Worm (Caenorhabditis elegans) whole organism, early embryonic: ENCODE data around the gene T15B12.2.

Source experiments
- B0310.2 ChIP-seq: sonication (generic microtip); optimal IDR thresholded peaks from 2 replicates; lab custom pipeline; 2016; ENCODE audit warnings: mild to moderate bottlenecking, missing genetic modification characterization, missing compliant biosample characterization
- F13C5.2 ChIP-seq: sonication (generic microtip); optimal IDR thresholded peaks from 2 replicates; lab custom pipeline; 2017; ENCODE audit warnings: mild to moderate bottlenecking, missing genetic modification characterization, inconsistent platforms, missing compliant biosample characterization
- aly-1 ChIP-seq: sonication (generic microtip); optimal IDR thresholded peaks from 2 replicates; lab custom pipeline; 2016; ENCODE audit warnings: missing genetic modification characterization, missing compliant biosample characterization
- ama-1 ChIP-seq: fragments of 150-350 bp; optimal IDR thresholded peaks from 2 replicates; lab custom pipeline; 2014
- ceh-13 ChIP-seq: fragments of 200-800 bp; sonication (Bioruptor generic); optimal IDR thresholded peaks from 2 replicates; lab custom pipeline; 2018; ENCODE audit warnings: mild to moderate bottlenecking, missing genetic modification characterization, missing compliant biosample characterization
- ceh-36 ChIP-seq: sonication (generic microtip); optimal IDR thresholded peaks from 2 replicates; lab custom pipeline; 2016; ENCODE audit warnings: missing genetic modification characterization, inconsistent platforms, missing compliant biosample characterization
- ets-7 ChIP-seq: sonication (generic microtip); optimal IDR thresholded peaks from 2 replicates; lab custom pipeline; 2016; ENCODE audit warnings: missing genotype, missing genetic modification characterization, missing compliant biosample characterization
- flt-1 ChIP-seq: fragments of 200-800 bp; sonication (Bioruptor generic); IDR thresholded peaks from 2 replicates; pipeline ENCODE4 v1.3.6; 2022; ENCODE audit warnings: missing genetic modification characterization, missing compliant biosample characterization
- hmbx-1 ChIP-seq: sonication (generic microtip); optimal IDR thresholded peaks from 2 replicates; lab custom pipeline; 2016; ENCODE audit warnings: mild to moderate bottlenecking, missing genetic modification characterization, missing compliant biosample characterization
- hmg-4 ChIP-seq: fragments of 200-800 bp; sonication (Bioruptor generic); optimal IDR thresholded peaks from 2 replicates; lab custom pipeline; 2018; ENCODE audit warnings: mild to moderate bottlenecking, missing genetic modification characterization, missing compliant biosample characterization
- hnd-1 ChIP-seq: sonication (generic microtip); optimal IDR thresholded peaks from 2 replicates; lab custom pipeline; 2016; ENCODE audit warnings: missing genetic modification characterization, missing compliant biosample characterization
- pes-1 ChIP-seq: fragments of 200-800 bp; sonication (Bioruptor generic); IDR thresholded peaks from 2 replicates; pipeline ENCODE4 v1.3.6; 2022; ENCODE audit warnings: missing genetic modification reagents, missing genetic modification characterization, missing compliant biosample characterization
- scrt-1 ChIP-seq: fragments of 200-800 bp; sonication (Bioruptor generic); IDR thresholded peaks from 2 replicates; pipeline ENCODE4 v1.3.6; 2022; ENCODE audit warnings: missing genetic modification characterization, missing compliant biosample characterization
- sea-1 ChIP-seq: fragments of 200-800 bp; sonication (Bioruptor generic); conservative IDR thresholded peaks from 2 replicates; pipeline ENCODE4 v1.3.6; 2022; ENCODE audit warnings: missing genetic modification characterization, missing compliant biosample characterization
- tbx-11 ChIP-seq: fragments of 200-800 bp; sonication (Bioruptor generic); IDR thresholded peaks from 2 replicates; pipeline ENCODE4 v1.3.6; 2022; ENCODE audit warnings: missing genetic modification characterization, missing compliant biosample characterization
- tbx-37 ChIP-seq: fragments of 200-800 bp; sonication (Bioruptor generic); conservative IDR thresholded peaks from 2 replicates; pipeline ENCODE4 v1.3.6; 2022; ENCODE audit warnings: missing genetic modification reagents, missing genetic modification characterization, missing compliant biosample characterization
- tra-4 ChIP-seq: sonication (generic microtip); optimal IDR thresholded peaks from 2 replicates; lab custom pipeline; 2017; ENCODE audit warnings: missing genetic modification characterization, missing compliant biosample characterization

T15B12.2 gene

DNA sequence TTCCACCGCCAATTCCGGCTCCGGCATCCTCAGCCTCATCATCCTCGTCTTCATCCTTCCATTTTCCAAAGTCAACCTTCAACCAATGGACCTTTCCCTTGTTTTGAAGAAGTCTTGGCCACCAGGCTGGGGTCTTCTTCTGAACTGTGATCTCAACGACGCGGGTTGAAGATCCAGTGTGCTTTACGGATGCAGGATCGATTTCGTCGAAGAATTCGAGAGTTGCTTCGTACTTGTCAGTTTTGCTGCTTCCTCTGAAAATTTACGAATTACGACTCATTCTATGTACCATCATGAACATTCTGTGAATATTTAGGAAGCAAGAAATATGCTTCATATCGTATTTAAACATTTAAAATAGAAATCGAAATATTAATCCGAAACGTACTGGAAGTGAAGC, 27.4 kb downstream of the T15B12.2 start:
- TF ChIP-seq aly-1 (tag; lab: Kevin White, UChicago) (no peak), tra-4 (tag; lab: Kevin White, UChicago) (no peak), ets-7 (tag; lab: Kevin White, UChicago) (no peak), ama-1 (lab: Kevin White, UChicago) (no peak), flt-1 (GFP tag; lab: Robert Waterston, UW) (no peak), hnd-1 (tag; lab: Kevin White, UChicago) (no peak), tbx-11 (GFP tag; lab: Robert Waterston, UW) (no peak), hmg-4 (GFP tag; lab: Kevin White, UChicago) (no peak), pes-1 (GFP tag; lab: Robert Waterston, UW) (no peak), F13C5.2 (tag; lab: Kevin White, UChicago) (no peak), B0310.2 (tag; lab: Kevin White, UChicago) (no peak), hmbx-1 (tag; lab: Kevin White, UChicago) (no peak), scrt-1 (GFP tag; lab: Robert Waterston, UW) (no peak), tbx-37 (no peak), ceh-36 (tag; lab: Kevin White, UChicago) (no peak), sea-1 (GFP tag; lab: Robert Waterston, UW) (no peak), ceh-13 (GFP tag; lab: Kevin White, UChicago) (no peak)

ce11 chrIII:5273396-5273857, 28.3 kb downstream of the T15B12.2 start, which contains the start of gene ztf-8:
TSS of gene ztf-8 (minus strand) at chrIII:5273471.
- no peak for TF ChIP-seq ceh-36 (tag; lab: Kevin White, UChicago)
- no peak for TF ChIP-seq tbx-37
- TF ChIP-seq F13C5.2 (tag; lab: Kevin White, UChicago), result no peak
- no peak for TF ChIP-seq aly-1 (tag; lab: Kevin White, UChicago)
- TF ChIP-seq tbx-11 (GFP tag; lab: Robert Waterston, UW), result no peak
- TF ChIP-seq tra-4 (tag; lab: Kevin White, UChicago), result no peak
- no peak for TF ChIP-seq ama-1 (lab: Kevin White, UChicago)
- TF ChIP-seq ceh-13 (GFP tag; lab: Kevin White, UChicago), result no peak
- TF ChIP-seq scrt-1 (GFP tag; lab: Robert Waterston, UW), result no peak
- TF ChIP-seq hnd-1 (tag; lab: Kevin White, UChicago), result no peak

DNA sequence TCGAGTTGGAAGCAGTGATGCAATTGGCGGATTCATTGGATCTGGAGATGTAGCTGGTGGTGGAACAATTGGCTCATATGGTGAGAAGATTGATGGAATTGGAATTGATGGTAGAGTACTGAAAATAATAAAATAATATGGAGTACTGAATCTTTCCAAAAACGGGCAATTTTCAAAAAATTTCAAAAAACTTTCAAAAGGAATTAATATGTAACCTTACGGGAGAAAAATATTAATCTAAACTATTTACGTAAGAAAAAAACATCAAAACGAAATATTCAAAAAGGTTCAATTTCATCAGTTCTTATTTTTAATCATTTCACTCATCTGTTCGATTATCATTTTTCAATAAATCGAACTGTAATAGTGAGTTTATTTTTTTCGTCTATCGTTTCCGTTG, 31.9 kb downstream of the T15B12.2 start, which contains the start of gene ZC395.4:
ZC395.4 (plus strand) TSS at position 301 of the 400 bp plus-strand sequence.
- no peak for TF ChIP-seq sea-1 (GFP tag; lab: Robert Waterston, UW)
- TF ChIP-seq flt-1 (GFP tag; lab: Robert Waterston, UW), result no peak
- TF ChIP-seq tbx-37, result no peak
- no peak for TF ChIP-seq F13C5.2 (tag; lab: Kevin White, UChicago)
- TF ChIP-seq tbx-11 (GFP tag; lab: Robert Waterston, UW), result no peak
- TF ChIP-seq hmbx-1 (tag; lab: Kevin White, UChicago), result no peak
- TF ChIP-seq aly-1 (tag; lab: Kevin White, UChicago), result no peak
- no peak for TF ChIP-seq ama-1 (lab: Kevin White, UChicago)
- no peak for TF ChIP-seq tra-4 (tag; lab: Kevin White, UChicago)
- no peak for TF ChIP-seq scrt-1 (GFP tag; lab: Robert Waterston, UW)
- no peak for TF ChIP-seq ets-7 (tag; lab: Kevin White, UChicago)
- no peak for TF ChIP-seq hnd-1 (tag; lab: Kevin White, UChicago)
- no peak for TF ChIP-seq ceh-13 (GFP tag; lab: Kevin White, UChicago)
- no peak for TF ChIP-seq ceh-36 (tag; lab: Kevin White, UChicago)
- no peak for TF ChIP-seq hmg-4 (GFP tag; lab: Kevin White, UChicago)
- TF ChIP-seq B0310.2 (tag; lab: Kevin White, UChicago), result no peak
- TF ChIP-seq pes-1 (GFP tag; lab: Robert Waterston, UW), result no peak

- no peak for TF ChIP-seq tra-4 (tag; lab: Kevin White, UChicago)
- TF ChIP-seq pes-1 (GFP tag; lab: Robert Waterston, UW), result no peak
- TF ChIP-seq ceh-13 (GFP tag; lab: Kevin White, UChicago), result no peak
- TF ChIP-seq hmbx-1 (tag; lab: Kevin White, UChicago), result no peak
- TF ChIP-seq hmg-4 (GFP tag; lab: Kevin White, UChicago), result no peak
Measured at ce11 chrIII:5268486-5268885, 33.2 kb downstream of the T15B12.2 start.

DNA sequence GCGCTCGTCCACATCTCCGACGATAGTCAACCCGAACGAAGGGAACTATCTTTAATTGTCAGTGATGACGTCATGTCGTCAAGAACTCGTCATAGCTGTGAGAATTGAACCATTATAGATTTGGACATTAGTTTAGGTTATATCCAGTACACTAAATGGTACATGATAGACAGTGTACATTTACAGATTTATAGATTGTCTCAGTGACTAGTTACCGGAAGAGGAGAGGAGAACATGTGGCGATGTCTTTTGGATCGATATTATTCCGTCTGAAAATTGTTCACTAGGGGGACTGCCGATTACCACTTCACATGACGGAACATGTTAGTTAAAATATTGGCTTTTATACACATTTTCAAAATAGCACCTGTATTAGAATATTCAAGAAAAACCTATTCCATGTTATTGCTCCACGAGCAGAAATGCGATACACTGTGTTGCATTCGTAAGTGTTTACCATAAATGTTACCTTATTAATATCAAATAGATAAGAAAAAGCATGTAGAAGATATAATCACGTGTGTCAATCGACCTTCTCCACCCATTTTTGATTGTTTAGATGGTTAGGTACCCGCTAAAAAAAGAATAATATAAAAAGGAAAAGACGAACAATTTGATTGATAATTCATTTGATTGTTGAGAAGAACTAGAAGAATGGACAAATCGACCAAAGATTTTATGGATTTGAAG, 34.3 kb downstream of the T15B12.2 start, which contains the start of gene ZC395.5:
ZC395.5 (plus strand) TSS at position 632 of the 690 bp plus-strand sequence.
- TF ChIP-seq aly-1 (tag; lab: Kevin White, UChicago), result no peak
- TF ChIP-seq hmbx-1 (tag; lab: Kevin White, UChicago), result no peak
- no peak for TF ChIP-seq hnd-1 (tag; lab: Kevin White, UChicago)
- TF ChIP-seq ceh-13 (GFP tag; lab: Kevin White, UChicago), result no peak
- TF ChIP-seq hmg-4 (GFP tag; lab: Kevin White, UChicago), result no peak
- TF ChIP-seq B0310.2 (tag; lab: Kevin White, UChicago), result no peak
- TF ChIP-seq sea-1 (GFP tag; lab: Robert Waterston, UW), result no peak
- no peak for TF ChIP-seq ama-1 (lab: Kevin White, UChicago)
- TF ChIP-seq ets-7 (tag; lab: Kevin White, UChicago), result no peak
- TF ChIP-seq flt-1 (GFP tag; lab: Robert Waterston, UW), result no peak
- no peak for TF ChIP-seq tbx-11 (GFP tag; lab: Robert Waterston, UW)
- TF ChIP-seq ceh-36 (tag; lab: Kevin White, UChicago), result no peak
- TF ChIP-seq F13C5.2 (tag; lab: Kevin White, UChicago), result no peak
- TF ChIP-seq scrt-1 (GFP tag; lab: Robert Waterston, UW), result no peak
- TF ChIP-seq pes-1 (GFP tag; lab: Robert Waterston, UW), result no peak

DNA sequence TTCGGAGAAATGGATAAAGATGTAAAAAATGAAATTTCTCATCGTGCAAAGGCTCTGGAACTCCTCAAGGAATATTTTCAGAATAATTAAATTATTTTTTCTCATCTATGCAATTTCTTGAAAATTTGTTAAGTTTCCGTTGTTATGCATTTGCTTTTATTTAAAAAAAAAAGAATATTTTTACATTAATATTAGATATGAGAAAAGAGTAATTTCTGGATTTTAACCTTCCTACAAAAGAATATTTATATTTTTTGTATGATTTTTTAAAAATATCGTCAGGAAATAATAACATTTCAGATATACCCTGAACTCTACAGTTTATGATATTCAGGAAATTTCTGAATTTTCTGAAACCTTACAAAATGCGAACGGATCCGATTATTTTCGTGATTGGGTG, 36.9 kb downstream of the T15B12.2 start, which contains the start of gene gro-1:
gro-1 (plus strand) TSS at position 301 of the 400 bp plus-strand sequence.
- no peak for TF ChIP-seq scrt-1 (GFP tag; lab: Robert Waterston, UW)
- no peak for TF ChIP-seq hmbx-1 (tag; lab: Kevin White, UChicago)
- no peak for TF ChIP-seq pes-1 (GFP tag; lab: Robert Waterston, UW)
- TF ChIP-seq F13C5.2 (tag; lab: Kevin White, UChicago), result no peak
- TF ChIP-seq tra-4 (tag; lab: Kevin White, UChicago), result no peak
- TF ChIP-seq sea-1 (GFP tag; lab: Robert Waterston, UW), result no peak
- no peak for TF ChIP-seq aly-1 (tag; lab: Kevin White, UChicago)
- TF ChIP-seq ceh-36 (tag; lab: Kevin White, UChicago), result no peak
- no peak for TF ChIP-seq tbx-11 (GFP tag; lab: Robert Waterston, UW)
- TF ChIP-seq ceh-13 (GFP tag; lab: Kevin White, UChicago), result no peak
- TF ChIP-seq ets-7 (tag; lab: Kevin White, UChicago), result no peak
